Worm (Caenorhabditis elegans) whole organism, mixed stage, embryonic: Measurements from ENCODE around the gene nhr-47.

Experiments used
- elt-1 ChIP-seq: sonication (generic microtip); optimal IDR thresholded peaks from 2 replicates; lab custom pipeline; 2017; ENCODE audit warnings: missing genetic modification characterization, mild to moderate bottlenecking, missing compliant biosample characterization, antibody characterized with exemption, moderate library complexity, borderline replicate concordance; ENCODE audit not compliant: insufficient read depth
- nhr-12 ChIP-seq: fragments of 150-350 bp; optimal IDR thresholded peaks from 2 replicates; lab custom pipeline; 2014; ENCODE audit warnings: missing biosample characterization, missing genetic modification characterization
- nhr-76 ChIP-seq: sonication (generic microtip); optimal IDR thresholded peaks from 2 replicates; lab custom pipeline; 2017; ENCODE audit warnings: missing biosample characterization, missing genetic modification characterization
- unc-39 ChIP-seq: fragments of 150-350 bp; optimal IDR thresholded peaks from 2 replicates; lab custom pipeline; 2014; ENCODE audit warnings: missing biosample characterization, missing genetic modification characterization
- unc-62 ChIP-seq: fragments of 150-350 bp; optimal IDR thresholded peaks from 2 replicates; lab custom pipeline; 2014; ENCODE audit warnings: missing biosample characterization, missing genetic modification reagents, missing genetic modification characterization

ce11 chrV:5509134-5509533 is 4.1 kb downstream of the nhr-47 start:
- TF ChIP-seq nhr-12 (no peak), elt-1 (tag; lab: Kevin White, UChicago) (no peak), unc-39 (tag; lab: Kevin White, UChicago) (no peak), unc-62 (GFP tag; lab: Kevin White, UChicago) (no peak), nhr-76 (tag; lab: Kevin White, UChicago) (no peak)
